Worm (Caenorhabditis elegans): ENCODE measurements around the gene T26C11.8.

Gene T26C11.8

ce11 chrX:1909353-1909752 is 48.8 kb downstream of the T26C11.8 start (continued):
- TF ChIP-seq unc-39 (tag; optimal IDR thresholded peaks at IDR 0.05) (no peak), nhr-77 (tag; optimal IDR thresholded peaks at IDR 0.05) (peak; percentile 72), sma-9 (GFP tag; optimal IDR thresholded peaks at IDR 0.05) (peak; percentile 83), sma-9 (tag; optimal IDR thresholded peaks at IDR 0.05) (no peak), F13H6.1 (tag; optimal IDR thresholded peaks at IDR 0.05) (peak; percentile 78), lin-39 (tag; optimal IDR thresholded peaks at IDR 0.05) (no peak), R02D3.7 (tag; optimal IDR thresholded peaks at IDR 0.05) (peak; percentile 18), blmp-1 (tag; optimal IDR thresholded peaks at IDR 0.05; ENCODE audit: insufficient read depth) (peak; percentile 15), aly-2 (tag; optimal IDR thresholded peaks at IDR 0.05) (no peak), unc-62 (GFP tag; optimal IDR thresholded peaks at IDR 0.05) (no peak), elt-3 (tag; optimal IDR thresholded peaks at IDR 0.05) (no peak), nhr-6 (tag; optimal IDR thresholded peaks at IDR 0.05) (peak; percentile 39), snpc-4 (tag; optimal IDR thresholded peaks at IDR 0.05) (peak; percentile 77), nhr-25 (tag; optimal IDR thresholded peaks at IDR 0.05) (no peak), lin-11 (tag; optimal IDR thresholded peaks at IDR 0.05) (peak; percentile 84), nhr-21 (tag; optimal IDR thresholded peaks at IDR 0.05) (peak; percentile 77), ama-1 (optimal IDR thresholded peaks at IDR 0.05) (no peak), zag-1 (tag; optimal IDR thresholded peaks at IDR 0.05) (peak; percentile 55), unc-55 (GFP tag; optimal IDR thresholded peaks at IDR 0.05) (peak; percentile 92), lin-13 (GFP tag; optimal IDR thresholded peaks at IDR 0.05) (no peak), egl-27 (tag; optimal IDR thresholded peaks at IDR 0.05) (peak; percentile 52), mdl-1 (tag; optimal IDR thresholded peaks at IDR 0.05) (peak; percentile 50 to 61), ceh-16 (tag; optimal IDR thresholded peaks at IDR 0.05) (no peak), ztf-11 (tag; optimal IDR thresholded peaks at IDR 0.05) (no peak), peb-1 (tag; optimal IDR thresholded peaks at IDR 0.05) (no peak)
